Fruit fly (Drosophila melanogaster): ENCODE measurements around the gene Pi4KIIIalpha.

The Pi4KIIIalpha gene

dm6 chrX:2608470-2609157, 16.0 kb upstream of the Pi4KIIIalpha start, which contains the start of gene Smyd3 (continued):
- no peak for TF ChIP-seq CG12769 (tag; optimal IDR thresholded peaks at IDR 0.05)
- peak; percentile 86 for TF ChIP-seq Drgx (GFP tag; IDR thresholded peaks at IDR 0.05)
- peak; percentile 70 for TF ChIP-seq CG11696 (GFP tag; IDR thresholded peaks at IDR 0.05)
- TF ChIP-seq tin (GFP tag; optimal IDR thresholded peaks at IDR 0.05), result peak; percentile 69
- TF ChIP-seq nerfin-1 (tag; optimal IDR thresholded peaks at IDR 0.05), result peak; percentile 29
- TF ChIP-seq E2f2 (GFP tag; IDR thresholded peaks at IDR 0.05), result peak; percentile 67
- no peak for TF ChIP-seq Doc3 (GFP tag; IDR thresholded peaks at IDR 0.05; ENCODE audit: partially characterized antibody)
- no peak for TF ChIP-seq Vsx1 (GFP tag; optimal IDR thresholded peaks at IDR 0.05)
- TF ChIP-seq psq (GFP tag; optimal IDR thresholded peaks at IDR 0.05), result peak; percentile 36
- TF ChIP-seq mam (GFP tag; optimal IDR thresholded peaks at IDR 0.05), result peak; percentile 88
- no peak for TF ChIP-seq CG17186 (GFP tag; optimal IDR thresholded peaks at IDR 0.05)
- peak; percentile 87 for TF ChIP-seq CG14441 (GFP tag; IDR thresholded peaks at IDR 0.05)
- TF ChIP-seq CG10321 (GFP tag; IDR thresholded peaks at IDR 0.05), result no peak; the same call in 1 of the 2 replicates
- peak; percentile 67 for TF ChIP-seq HmgZ (tag; optimal IDR thresholded peaks at IDR 0.05)
- TF ChIP-seq btn (GFP tag; optimal IDR thresholded peaks at IDR 0.05), result peak; percentile 17
- no peak for TF ChIP-seq dimm (GFP tag; IDR thresholded peaks at IDR 0.05)
- peak in 1 of 2 experiments; percentile 74 for TF ChIP-seq chif (GFP tag; optimal IDR thresholded peaks at IDR 0.05)
- no peak for TF ChIP-seq CG10565 (GFP tag; optimal IDR thresholded peaks at IDR 0.05)
- TF ChIP-seq nau (GFP tag; optimal IDR thresholded peaks at IDR 0.05), result no peak
- peak; percentile 75 for TF ChIP-seq CG6272 (GFP tag; IDR thresholded peaks at IDR 0.05)
- TF ChIP-seq CG4617 (GFP tag; optimal IDR thresholded peaks at IDR 0.05; ENCODE audit: borderline replicate concordance), result peak; percentile 67
- TF ChIP-seq CG1792 (GFP tag; optimal IDR thresholded peaks at IDR 0.05), result peak; percentile 46
- TF ChIP-seq CG43689 (GFP tag; IDR thresholded peaks at IDR 0.05), result peak; percentile 35; the same call in 1 of the 2 replicates
- no peak for TF ChIP-seq CG7372 (GFP tag; IDR thresholded peaks at IDR 0.05)
- peak; percentile 52 for TF ChIP-seq luna (GFP tag; optimal IDR thresholded peaks at IDR 0.05)
- TF ChIP-seq CG13424 (tag; optimal IDR thresholded peaks at IDR 0.05), result peak; percentile 73
- TF ChIP-seq CG32532 (GFP tag; IDR thresholded peaks at IDR 0.05), result peak; percentile 89

DNA sequence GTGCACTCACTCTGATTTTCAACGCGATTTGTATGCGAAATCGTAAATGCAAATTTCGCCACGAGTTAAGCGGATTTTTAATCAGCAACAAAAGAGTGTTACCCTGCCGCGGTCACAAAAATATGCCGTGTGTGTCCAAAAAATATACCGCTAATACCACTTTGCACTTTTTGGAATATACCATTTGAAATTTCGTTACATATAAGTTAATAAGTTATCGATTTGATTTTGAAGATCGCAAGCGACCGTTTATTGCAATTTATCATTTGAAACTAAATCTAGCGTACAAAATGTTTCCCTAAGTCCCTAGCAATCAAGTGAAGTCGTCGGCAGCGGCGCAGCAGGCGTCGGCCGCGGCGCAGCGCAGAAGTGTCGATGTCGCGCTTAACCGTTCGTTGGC, 14.4 kb upstream of the Pi4KIIIalpha start, which contains the start of gene eIF3g1:
Gene eIF3g1 (minus strand): TSS at position 101 of the 400 bp plus-strand sequence.
- peak; percentile 27 for TF ChIP-seq Dp (GFP tag; optimal IDR thresholded peaks at IDR 0.05)
- peak; percentile 12 for TF ChIP-seq CG9797 (GFP tag; optimal IDR thresholded peaks at IDR 0.05)
- peak; percentile 70 for TF ChIP-seq gfzf (GFP tag; optimal IDR thresholded peaks at IDR 0.05)
- TF ChIP-seq pzg (GFP tag; optimal IDR thresholded peaks at IDR 0.05), result peak; percentile 41
- peak; percentile 85 for TF ChIP-seq MESR4 (GFP tag; optimal IDR thresholded peaks at IDR 0.05)

- TF ChIP-seq Dp (GFP tag; optimal IDR thresholded peaks at IDR 0.05) (peak; percentile 77), klu (GFP tag; IDR thresholded peaks at IDR 0.05) (no peak), CG17186 (GFP tag; optimal IDR thresholded peaks at IDR 0.05) (no peak), CG6791 (GFP tag; IDR thresholded peaks at IDR 0.05; ENCODE audit: partially characterized antibody) (no peak), Doc2 (GFP tag; IDR thresholded peaks at IDR 0.05) (no peak), CG9797 (GFP tag; optimal IDR thresholded peaks at IDR 0.05) (peak; percentile 32), tll (GFP tag; optimal IDR thresholded peaks at IDR 0.05) (no peak), BEAF-32 (GFP tag; optimal IDR thresholded peaks at IDR 0.05) (peak; percentile 5), Lhr (GFP tag; optimal IDR thresholded peaks at IDR 0.05) (peak; percentile 49), ssp (GFP tag; IDR thresholded peaks at IDR 0.05) (no peak), CG3838 (GFP tag; optimal IDR thresholded peaks at IDR 0.05) (no peak), pzg (GFP tag; optimal IDR thresholded peaks at IDR 0.05) (peak; percentile 68), gfzf (GFP tag; optimal IDR thresholded peaks at IDR 0.05) (peak; percentile 70)
These were observed 7.2 kb upstream of the Pi4KIIIalpha start for dm6 chrX:2617417-2617816.
